Fruit fly (Drosophila melanogaster) S2 (cell line): ENCODE results near the gene Ctns.

Experiments
- CG8478 ChIP-seq: fragments of >200 bp; optimal IDR thresholded peaks from 2 replicates; lab custom pipeline; 2018
- CTCF ChIP-seq, 2 experiments: fragments of >200 bp; optimal IDR thresholded peaks; 2 replicates each; lab custom pipeline; 2018

DNA sequence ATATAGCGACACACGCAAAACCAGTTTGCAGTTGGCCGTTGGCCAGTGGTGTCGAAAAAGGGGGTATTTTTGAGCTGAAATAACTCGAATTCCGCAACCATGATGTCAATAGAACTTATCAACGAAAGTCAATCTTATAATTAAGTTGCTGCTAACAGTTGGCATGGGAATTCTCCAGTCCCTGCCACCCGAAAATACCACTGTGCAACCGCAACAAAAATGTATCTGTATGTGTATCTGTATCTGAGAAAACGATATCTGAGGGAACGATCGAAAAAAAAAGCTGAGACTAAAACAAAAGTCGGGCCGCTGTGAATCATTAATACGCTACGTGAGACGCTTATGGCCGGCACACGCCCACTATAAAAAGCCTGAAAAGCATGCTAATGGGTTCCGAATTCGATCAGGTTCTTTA, 12.2 kb downstream of the Ctns start:
- no peak for TF ChIP-seq CG8478 (lab: Kevin White, UChicago)
- no peak for TF ChIP-seq CTCF (optimal IDR thresholded peaks at IDR 0.05; lab: Kevin White, UChicago)
